Fruit fly (Drosophila melanogaster): Measurements from ENCODE around the gene Vps36.
A peak's percentile ranks its signal among the peaks of the same experiment; 100 is the strongest.

Vps36 gene

dm6 chr3L:13486860-13487404 is 26.0 kb downstream of the Vps36 start:
- TF ChIP-seq CG7045 (GFP tag; optimal IDR thresholded peaks at IDR 0.05): no peak

DNA sequence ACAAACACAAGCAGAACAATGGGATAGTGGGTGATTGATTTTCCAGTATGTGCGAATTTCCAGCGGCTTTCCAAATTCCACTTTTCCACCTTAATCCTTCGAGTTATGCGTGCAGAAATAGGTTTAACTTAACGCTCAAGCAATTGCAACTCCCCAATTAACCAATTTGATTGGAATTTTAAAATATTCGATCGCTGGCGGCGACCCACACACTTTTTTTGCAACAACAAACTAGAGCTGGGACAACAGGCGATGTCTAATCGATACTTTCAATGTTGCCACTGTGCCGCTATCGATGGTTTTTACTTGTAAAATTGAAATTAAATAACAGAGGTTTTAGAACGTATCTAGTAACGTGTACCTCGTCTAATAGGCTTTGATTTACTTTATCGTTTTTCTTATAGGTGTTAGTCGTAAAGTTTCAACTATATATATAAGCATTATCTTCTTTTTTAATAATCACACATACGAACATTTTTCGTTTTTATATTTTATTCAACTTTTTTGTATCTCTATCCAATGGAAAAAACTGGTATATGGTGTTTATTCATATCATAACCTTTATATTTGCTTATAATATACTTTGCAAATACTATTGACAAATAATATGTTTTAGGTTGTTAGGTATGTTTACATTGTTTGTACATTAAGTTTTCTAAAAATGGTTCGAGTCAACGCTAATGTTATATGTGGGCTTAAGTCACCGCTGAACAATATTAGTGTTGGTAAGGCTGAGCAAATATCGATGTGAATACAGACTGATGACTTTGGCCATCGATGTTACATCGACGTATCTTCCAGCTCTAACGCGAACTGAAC is 26.7 kb downstream of the Vps36 start, which contains the start of the genes Abp1 and Tgi:
Gene Abp1, minus strand, starts transcription at position 240 of the 819 bp plus-strand sequence.
Gene Tgi, plus strand, starts transcription at position 757 of the 819 bp plus-strand sequence.
- peak; percentile 61 for TF ChIP-seq CG1620 (GFP tag; optimal IDR thresholded peaks at IDR 0.05)
- peak; percentile 6 for TF ChIP-seq Hr96 (GFP tag; optimal IDR thresholded peaks at IDR 0.05)
- TF ChIP-seq tj (GFP tag; optimal IDR thresholded peaks at IDR 0.05): no peak
- no peak for TF ChIP-seq cic (GFP tag; optimal IDR thresholded peaks at IDR 0.05)
- TF ChIP-seq toe (GFP tag; optimal IDR thresholded peaks at IDR 0.05): peak; percentile 31
- TF ChIP-seq Crg-1 (GFP tag; optimal IDR thresholded peaks at IDR 0.05): no peak
- TF ChIP-seq Clk (GFP tag; optimal IDR thresholded peaks at IDR 0.05): no peak
- no peak for TF ChIP-seq CG7045 (GFP tag; optimal IDR thresholded peaks at IDR 0.05)
- no peak for TF ChIP-seq CG12768 (GFP tag; optimal IDR thresholded peaks at IDR 0.05)
- no peak for TF ChIP-seq cnc (optimal IDR thresholded peaks at IDR 0.05)
- TF ChIP-seq CG7101 (tag; optimal IDR thresholded peaks at IDR 0.05): peak; percentile 39
- peak; percentile 10 for TF ChIP-seq bab1 (GFP tag; optimal IDR thresholded peaks at IDR 0.05)
- TF ChIP-seq CG33017 (tag; optimal IDR thresholded peaks at IDR 0.05): no peak
- peak; percentile 13 for TF ChIP-seq Mnt (GFP tag; optimal IDR thresholded peaks at IDR 0.05)
- TF ChIP-seq CG11617 (GFP tag; optimal IDR thresholded peaks at IDR 0.05): no peak
- peak; percentile 31 for TF ChIP-seq pad (GFP tag; optimal IDR thresholded peaks at IDR 0.05)
- no peak for TF ChIP-seq CG14711 (tag; optimal IDR thresholded peaks at IDR 0.05)
- TF ChIP-seq kay (GFP tag; ENCODE audit: borderline replicate concordance): no peak
- TF ChIP-seq ovo (GFP tag; optimal IDR thresholded peaks at IDR 0.05): no peak
- no peak for TF ChIP-seq CG5204 (GFP tag; optimal IDR thresholded peaks at IDR 0.05)

DNA sequence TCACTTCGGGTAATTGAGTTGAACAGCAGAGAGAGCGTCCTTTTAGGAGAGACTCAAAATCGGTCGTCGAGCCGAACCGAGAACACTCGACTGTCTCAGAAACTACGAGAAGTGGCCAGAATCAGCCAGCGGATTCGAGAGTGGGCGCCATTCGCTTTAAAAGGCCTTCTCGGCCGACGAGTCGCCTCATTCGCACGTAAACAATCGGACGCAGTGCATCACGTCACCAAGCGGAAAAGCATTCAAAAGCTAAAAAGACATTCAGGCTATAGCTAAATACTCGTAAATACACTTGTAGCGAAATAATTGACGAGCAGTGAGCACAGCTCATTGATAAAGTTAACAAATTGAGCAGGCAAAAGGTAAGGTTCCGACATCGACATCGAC is 32.7 kb downstream of the Vps36 start:
- TF ChIP-seq CG33017 (tag; optimal IDR thresholded peaks at IDR 0.05): no peak
- no peak for TF ChIP-seq Clk (GFP tag; optimal IDR thresholded peaks at IDR 0.05)
- peak; percentile 7 for TF ChIP-seq CG11617 (GFP tag; optimal IDR thresholded peaks at IDR 0.05)
- TF ChIP-seq bab1 (GFP tag; optimal IDR thresholded peaks at IDR 0.05): peak; percentile 19
- TF ChIP-seq Mnt (GFP tag; optimal IDR thresholded peaks at IDR 0.05): peak; percentile 37
- peak; percentile 21 for TF ChIP-seq CG7101 (tag; optimal IDR thresholded peaks at IDR 0.05)
- no peak for TF ChIP-seq CG5204 (GFP tag; optimal IDR thresholded peaks at IDR 0.05)
- TF ChIP-seq cic (GFP tag; optimal IDR thresholded peaks at IDR 0.05): peak; percentile 94
- TF ChIP-seq CG7045 (GFP tag; optimal IDR thresholded peaks at IDR 0.05): no peak
- TF ChIP-seq CG12768 (GFP tag; optimal IDR thresholded peaks at IDR 0.05): no peak
- TF ChIP-seq Hr96 (GFP tag; optimal IDR thresholded peaks at IDR 0.05): peak; percentile 21
- TF ChIP-seq CG1620 (GFP tag; optimal IDR thresholded peaks at IDR 0.05): no peak
- TF ChIP-seq kay (GFP tag; ENCODE audit: borderline replicate concordance): no peak
- no peak for TF ChIP-seq Crg-1 (GFP tag; optimal IDR thresholded peaks at IDR 0.05)

DNA sequence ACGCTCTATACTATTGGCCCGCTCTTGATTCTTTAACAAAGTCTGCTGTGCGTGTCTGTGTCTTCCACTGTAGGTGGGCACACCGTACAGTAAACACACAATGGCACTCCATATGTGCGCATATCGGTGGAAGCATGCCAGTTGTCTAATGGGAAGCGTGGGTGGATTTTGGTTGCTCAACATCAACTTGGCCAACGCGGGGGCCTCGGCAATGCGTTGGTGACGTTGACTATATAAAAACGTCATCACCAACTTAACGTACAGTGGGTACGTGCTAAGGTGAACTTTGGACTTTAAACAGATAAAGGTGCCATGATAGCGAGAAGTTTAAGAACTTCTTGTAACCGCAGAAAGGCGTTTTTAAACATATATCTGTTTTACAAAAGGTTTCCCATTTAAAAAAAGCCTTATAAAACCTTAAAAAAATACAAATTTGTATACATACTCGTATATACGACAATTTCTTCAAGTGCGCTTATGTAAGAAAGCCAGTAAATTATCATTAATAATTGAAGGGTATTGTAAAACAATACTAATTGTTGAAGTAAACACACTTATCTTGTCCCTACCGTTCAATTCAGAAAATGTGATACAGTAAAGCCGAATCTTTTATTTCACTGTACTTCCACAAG is 33.2 kb downstream of the Vps36 start:
- TF ChIP-seq CG33017 (tag; optimal IDR thresholded peaks at IDR 0.05): peak; percentile 56
- peak; percentile 76 for TF ChIP-seq CG7045 (GFP tag; optimal IDR thresholded peaks at IDR 0.05)
- TF ChIP-seq bab1 (GFP tag; optimal IDR thresholded peaks at IDR 0.05): no peak
- no peak for TF ChIP-seq tj (GFP tag; optimal IDR thresholded peaks at IDR 0.05)
- TF ChIP-seq CG12768 (GFP tag; optimal IDR thresholded peaks at IDR 0.05): peak; percentile 69
- TF ChIP-seq CG1620 (GFP tag; optimal IDR thresholded peaks at IDR 0.05): no peak
- TF ChIP-seq CG7101 (tag; optimal IDR thresholded peaks at IDR 0.05): peak; percentile 13
- no peak for TF ChIP-seq Crg-1 (GFP tag; optimal IDR thresholded peaks at IDR 0.05)
- peak; percentile 60 for TF ChIP-seq Hr96 (GFP tag; optimal IDR thresholded peaks at IDR 0.05)
- no peak for TF ChIP-seq cnc (optimal IDR thresholded peaks at IDR 0.05)
- TF ChIP-seq CG5204 (GFP tag; optimal IDR thresholded peaks at IDR 0.05): peak; percentile 80
- peak; percentile 67 for TF ChIP-seq CG11617 (GFP tag; optimal IDR thresholded peaks at IDR 0.05)
- TF ChIP-seq kay (GFP tag; ENCODE audit: borderline replicate concordance): no peak
- TF ChIP-seq CG14711 (tag; optimal IDR thresholded peaks at IDR 0.05): peak; percentile 12
- peak; percentile 61 for TF ChIP-seq toe (GFP tag; optimal IDR thresholded peaks at IDR 0.05)
- TF ChIP-seq ovo (GFP tag; optimal IDR thresholded peaks at IDR 0.05): no peak
- no peak for TF ChIP-seq Mnt (GFP tag; optimal IDR thresholded peaks at IDR 0.05)
- peak; percentile 7 for TF ChIP-seq pad (GFP tag; optimal IDR thresholded peaks at IDR 0.05)
- no peak for TF ChIP-seq cic (GFP tag; optimal IDR thresholded peaks at IDR 0.05)
- no peak for TF ChIP-seq Clk (GFP tag; optimal IDR thresholded peaks at IDR 0.05)

DNA sequence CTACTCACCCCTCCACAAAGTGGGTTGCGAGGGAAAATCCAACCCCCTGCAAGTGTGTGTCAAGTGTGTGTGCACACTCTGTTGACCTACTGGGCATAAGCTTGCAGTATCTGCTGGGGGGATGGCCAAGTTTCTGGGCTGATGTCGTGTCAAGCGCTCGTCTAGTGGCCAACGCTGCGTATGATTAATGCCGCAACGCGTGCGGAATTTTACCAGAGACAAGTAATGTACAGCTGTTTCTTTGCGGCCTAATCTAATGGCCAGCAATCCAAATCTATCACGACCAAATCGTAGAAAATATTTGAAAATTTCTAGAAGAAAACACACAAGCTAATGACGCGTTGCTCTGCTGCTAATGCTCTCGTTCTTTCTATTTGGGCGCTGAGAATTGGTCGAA is 33.7 kb downstream of the Vps36 start:
- TF ChIP-seq CG12768 (GFP tag; optimal IDR thresholded peaks at IDR 0.05): peak; percentile 8
- TF ChIP-seq bab1 (GFP tag; optimal IDR thresholded peaks at IDR 0.05): no peak
- TF ChIP-seq CG5204 (GFP tag; optimal IDR thresholded peaks at IDR 0.05): no peak

Data from whole organism, adult.